Worm (Caenorhabditis elegans) whole organism, L4 larva: ENCODE results near the gene F35G2.1.

Experiments
- T26A8.4 ChIP-seq: fragments of 200-800 bp; sonication (Bioruptor generic); IDR thresholded peaks from 2 replicates; pipeline ENCODE4 v1.3.6; 2022; ENCODE audit warnings: missing genetic modification characterization, missing compliant biosample characterization
- Y48G9A.11 ChIP-seq: fragments of 200-800 bp; sonication (Bioruptor generic); IDR thresholded peaks from 2 replicates; pipeline ENCODE4 v1.3.6; 2022; ENCODE audit warnings: missing genetic modification reagents, missing genetic modification characterization, missing compliant biosample characterization
- Y75B8A.6 ChIP-seq: fragments of 200-800 bp; sonication (Bioruptor generic); IDR thresholded peaks from 2 replicates; pipeline ENCODE4 v1.3.6; 2022; ENCODE audit warnings: missing genetic modification reagents, missing genetic modification characterization, missing compliant biosample characterization
- ZK337.2 ChIP-seq: fragments of 200-800 bp; sonication (Bioruptor generic); IDR thresholded peaks from 2 replicates; pipeline ENCODE4 v1.3.6; 2022; ENCODE audit warnings: missing genetic modification reagents, missing genetic modification characterization, missing compliant biosample characterization
- aha-1 ChIP-seq: fragments of 150-350 bp; peaks from one replicate; lab custom pipeline; 2014; ENCODE audit warnings: missing biosample characterization, missing genetic modification characterization
- ama-1 ChIP-seq: fragments of 150-350 bp; optimal IDR thresholded peaks from 2 replicates; lab custom pipeline; 2014; ENCODE audit warnings: inconsistent platforms, mixed read lengths
- dmd-9 ChIP-seq: fragments of 200-800 bp; sonication (Bioruptor generic); IDR thresholded peaks from 2 replicates; pipeline ENCODE4 v1.3.6; 2022; ENCODE audit warnings: missing genetic modification reagents, missing genetic modification characterization, missing compliant biosample characterization
- duxl-1 ChIP-seq: sonication (generic microtip); optimal IDR thresholded peaks from 2 replicates; lab custom pipeline; 2016; ENCODE audit warnings: mild to moderate bottlenecking, missing genetic modification characterization, moderate library complexity, missing compliant biosample characterization; ENCODE audit not compliant: poor library complexity
- egl-43 ChIP-seq: fragments of 200-800 bp; sonication (Bioruptor generic); IDR thresholded peaks from 2 replicates; pipeline ENCODE4 v1.3.6; 2022; ENCODE audit warnings: missing genetic modification reagents, missing genetic modification characterization, missing compliant biosample characterization
- hif-1 ChIP-seq, 2 experiments: sonication (generic microtip); optimal IDR thresholded peaks; 2 replicates each; lab custom pipeline; 2016 to 2017; ENCODE audit warnings: missing compliant biosample characterization in 2 of 2, missing genetic modification characterization in 2 of 2, missing genetic modification reagents in 2 of 2, missing genotype in 2 of 2, mild to moderate bottlenecking in 1 of 2
- hlh-11 ChIP-seq: fragments of 200-800 bp; sonication (Bioruptor generic); optimal IDR thresholded peaks from 2 replicates; lab custom pipeline; 2018; ENCODE audit warnings: mild to moderate bottlenecking, missing genetic modification characterization, missing compliant biosample characterization
- hmg-1.1 ChIP-seq: fragments of 200-800 bp; sonication (Bioruptor generic); IDR thresholded peaks from 2 replicates; pipeline ENCODE4 v1.3.6; 2022; ENCODE audit warnings: missing genetic modification reagents, missing genetic modification characterization, missing compliant biosample characterization
- jun-1 ChIP-seq: fragments of 150-350 bp; optimal IDR thresholded peaks from 2 replicates; lab custom pipeline; 2014; ENCODE audit warnings: missing biosample characterization, missing genetic modification reagents, missing genetic modification characterization
- lim-7 ChIP-seq: fragments of 200-800 bp; sonication (Bioruptor generic); IDR thresholded peaks from 2 replicates; pipeline ENCODE4 v1.3.6; 2022; ENCODE audit warnings: missing genetic modification characterization, missing compliant biosample characterization
- lin-1 ChIP-seq: fragments of 200-800 bp; sonication (Bioruptor generic); IDR thresholded peaks from 2 replicates; pipeline ENCODE4 v1.3.6; 2022; ENCODE audit warnings: missing genetic modification reagents, missing genetic modification characterization, missing compliant biosample characterization
- lin-15B ChIP-seq: fragments of 150-350 bp; sonication (generic microtip); optimal IDR thresholded peaks from 3 replicates; lab custom pipeline; 2014; ENCODE audit warnings: missing biosample characterization, missing genetic modification characterization
- lin-29 ChIP-seq: fragments of 200-800 bp; sonication (Bioruptor generic); IDR thresholded peaks from 2 replicates; pipeline ENCODE4 v1.3.6; 2022; ENCODE audit warnings: missing genetic modification reagents, missing genetic modification characterization, missing compliant biosample characterization
- lin-38 ChIP-seq: fragments of 200-800 bp; sonication (Bioruptor generic); IDR thresholded peaks from 2 replicates; pipeline ENCODE4 v1.3.6; 2022; ENCODE audit warnings: missing genetic modification reagents, missing genetic modification characterization, missing compliant biosample characterization
- mxl-2 ChIP-seq: fragments of 200-800 bp; sonication (Bioruptor generic); conservative IDR thresholded peaks from 2 replicates; pipeline ENCODE4 v1.3.6; 2022; ENCODE audit warnings: missing genetic modification reagents, missing genetic modification characterization, missing compliant biosample characterization
- nhr-11 ChIP-seq: fragments of 150-350 bp; optimal IDR thresholded peaks from 2 replicates; lab custom pipeline; 2014; ENCODE audit warnings: missing biosample characterization, missing genetic modification characterization
- nhr-237 ChIP-seq: sonication (generic microtip); optimal IDR thresholded peaks from 2 replicates; lab custom pipeline; 2017; ENCODE audit warnings: missing biosample characterization, missing genetic modification characterization
- nhr-25 ChIP-seq: sonication (generic microtip); optimal IDR thresholded peaks from 2 replicates; lab custom pipeline; 2017; ENCODE audit warnings: missing genetic modification characterization, mild to moderate bottlenecking, missing compliant biosample characterization, antibody characterized with exemption, moderate library complexity, borderline replicate concordance; ENCODE audit not compliant: insufficient read depth
- nhr-28 ChIP-seq: fragments of 150-350 bp; optimal IDR thresholded peaks from 2 replicates; lab custom pipeline; 2014; ENCODE audit warnings: missing biosample characterization, missing genetic modification characterization
- nhr-42 ChIP-seq: fragments of 200-800 bp; sonication (Bioruptor generic); IDR thresholded peaks from 2 replicates; pipeline ENCODE4 v1.3.6; 2022; ENCODE audit warnings: missing genetic modification characterization, missing compliant biosample characterization
- nhr-48 ChIP-seq: sonication (generic microtip); optimal IDR thresholded peaks from 2 replicates; lab custom pipeline; 2016; ENCODE audit warnings: mild to moderate bottlenecking, missing genetic modification characterization, missing compliant biosample characterization
- nhr-6 ChIP-seq: fragments of 150-350 bp; optimal IDR thresholded peaks from 2 replicates; lab custom pipeline; 2014; ENCODE audit warnings: missing biosample characterization, missing genetic modification characterization
- nhr-76 ChIP-seq: fragments of 150-350 bp; optimal IDR thresholded peaks from 2 replicates; lab custom pipeline; 2014; ENCODE audit warnings: missing biosample characterization, missing genetic modification characterization
- sdz-12 ChIP-seq: fragments of 200-800 bp; sonication (Bioruptor generic); optimal IDR thresholded peaks from 2 replicates; lab custom pipeline; 2018; ENCODE audit warnings: mild to moderate bottlenecking, missing genetic modification characterization, missing compliant biosample characterization
- snpc-1.2 ChIP-seq: fragments of 200-800 bp; sonication (Bioruptor generic); IDR thresholded peaks from 2 replicates; pipeline ENCODE4 v1.3.6; 2022; ENCODE audit warnings: missing genetic modification reagents, missing genetic modification characterization, missing compliant biosample characterization
- spr-3 ChIP-seq: fragments of 200-800 bp; sonication (Bioruptor generic); optimal IDR thresholded peaks from 2 replicates; lab custom pipeline; 2018; ENCODE audit warnings: mild to moderate bottlenecking, missing genetic modification characterization, missing compliant biosample characterization
- tra-1 ChIP-seq: fragments of 200-800 bp; sonication (Bioruptor generic); IDR thresholded peaks from 2 replicates; pipeline ENCODE4 v1.3.6; 2022; ENCODE audit warnings: missing genetic modification reagents, missing genetic modification characterization, missing compliant biosample characterization
- unc-130 ChIP-seq: sonication (generic microtip); optimal IDR thresholded peaks from 2 replicates; lab custom pipeline; 2016; ENCODE audit warnings: missing genetic modification reagents, missing genetic modification characterization, missing compliant biosample characterization
- unc-39 ChIP-seq: sonication (generic microtip); optimal IDR thresholded peaks from 2 replicates; lab custom pipeline; 2017; ENCODE audit warnings: missing biosample characterization, missing genetic modification characterization
- unc-62 ChIP-seq, 3 experiments: fragments of 150-350 bp in 1 of 3; sonication (generic microtip); optimal IDR thresholded peaks in 2 of 3; peaks in 1 of 3; 1 replicate in 1 of 3; 2 replicates in 2 of 3; lab custom pipeline; 2014 to 2017; ENCODE audit warnings: missing biosample characterization in 3 of 3, missing genetic modification characterization in 3 of 3, missing genetic modification reagents in 3 of 3, missing genotype in 1 of 3
- zfp-2 ChIP-seq: sonication (generic microtip); optimal IDR thresholded peaks from 2 replicates; lab custom pipeline; 2016; ENCODE audit warnings: mild to moderate bottlenecking, missing genetic modification characterization, missing compliant biosample characterization
- ztf-11 ChIP-seq: fragments of 150-350 bp; optimal IDR thresholded peaks from 2 replicates; lab custom pipeline; 2014; ENCODE audit warnings: missing biosample characterization, missing genetic modification characterization

Gene F35G2.1

ce11 chrIV:12212814-12213213 is 9.8 kb downstream of the F35G2.1 start:
- TF ChIP-seq duxl-1 (tag; lab: Kevin White, UChicago) (no peak), lim-7 (GFP tag; lab: Robert Waterston, UW) (no peak), snpc-1.2 (GFP tag; lab: Robert Waterston, UW) (no peak), nhr-6 (tag; lab: Kevin White, UChicago) (no peak), sdz-12 (no peak), spr-3 (GFP tag; lab: Kevin White, UChicago) (no peak), Y48G9A.11 (no peak), lin-15B (tag; lab: Kevin White, UChicago) (no peak), T26A8.4 (GFP tag; lab: Robert Waterston, UW) (peak; percentile 48; the same call in 1 of the 2 replicates), unc-130 (no peak), lin-29 (GFP tag; lab: Robert Waterston, UW) (no peak), aha-1 (tag; lab: Kevin White, UChicago) (peak; percentile 84), Y75B8A.6 (GFP tag; lab: Robert Waterston, UW) (no peak)

- peak; percentile 5 for TF ChIP-seq ama-1 (lab: Kevin White, UChicago)
- TF ChIP-seq unc-62 (GFP tag; optimal IDR thresholded peaks at IDR 0.05 in 1 of 2; lab: Kevin White, UChicago) = peak in 1 of 2 experiments; percentile 89
- no peak for TF ChIP-seq unc-62 (tag; optimal IDR thresholded peaks at IDR 0.05; lab: Kevin White, UChicago)
- TF ChIP-seq hif-1 (tag; optimal IDR thresholded peaks at IDR 0.05; lab: Kevin White, UChicago) = peak in 1 of 2 experiments; percentile 9
- TF ChIP-seq egl-43 (GFP tag; lab: Robert Waterston, UW) = peak; percentile 60; the same call in 1 of the 2 replicates
- no peak for TF ChIP-seq tra-1 (GFP tag; lab: Robert Waterston, UW)
- TF ChIP-seq hlh-11 (tag; lab: Kevin White, UChicago) = peak; percentile 42
- no peak for TF ChIP-seq nhr-11 (tag; lab: Kevin White, UChicago)
- no peak for TF ChIP-seq ztf-11 (tag; lab: Kevin White, UChicago)
Measured at ce11 chrIV:12215762-12216295, 12.8 kb downstream of the F35G2.1 start, which contains the start of gene phy-2. TSS of gene phy-2 (minus strand) at chrIV:12215987.

DNA sequence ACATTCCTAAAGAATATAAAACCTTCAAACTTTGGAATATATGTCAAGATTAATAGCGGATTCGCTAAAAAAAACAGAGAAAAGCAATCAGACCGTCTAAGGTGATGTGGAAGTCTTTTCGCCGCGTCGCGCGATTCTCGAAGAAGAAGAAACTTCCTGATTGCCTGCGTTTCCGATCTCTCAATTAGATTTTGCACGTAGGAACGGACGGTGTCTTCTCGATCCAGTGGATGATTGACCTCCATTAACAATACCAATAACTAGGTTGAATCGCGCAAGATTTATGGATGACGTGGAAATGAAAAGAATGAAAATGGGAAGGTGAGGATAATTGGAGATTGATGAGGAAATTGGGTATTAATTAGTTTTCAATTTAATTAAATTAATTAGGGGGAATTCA is 14.1 kb downstream of the F35G2.1 start:
- TF ChIP-seq hmg-1.1 (no peak), hlh-11 (tag; lab: Kevin White, UChicago) (peak; percentile 8), nhr-25 (tag; lab: Kevin White, UChicago) (peak; percentile 58), sdz-12 (no peak), T26A8.4 (GFP tag; lab: Robert Waterston, UW) (0 out of 2 replicates have a peak, but pooled peaks have one; percentile 34), mxl-2 (GFP tag; lab: Robert Waterston, UW) (no peak), unc-62 (GFP tag; optimal IDR thresholded peaks at IDR 0.05 in 1 of 2; lab: Kevin White, UChicago) (peak in 1 of 2 experiments; percentile 80), unc-62 (tag; optimal IDR thresholded peaks at IDR 0.05; lab: Kevin White, UChicago) (no peak), nhr-28 (tag; lab: Kevin White, UChicago) (peak; percentile 22), nhr-42 (GFP tag; lab: Robert Waterston, UW) (no peak), dmd-9 (GFP tag; lab: Robert Waterston, UW) (no peak), ama-1 (lab: Kevin White, UChicago) (peak; percentile 63), nhr-237 (tag; lab: Kevin White, UChicago) (no peak)

- TF ChIP-seq nhr-48 (tag; lab: Kevin White, UChicago) (no peak), nhr-76 (tag; lab: Kevin White, UChicago) (no peak), zfp-2 (no peak), ZK337.2 (no peak), lin-1 (GFP tag; lab: Robert Waterston, UW) (no peak), aha-1 (tag; lab: Kevin White, UChicago) (peak; percentile 54), jun-1 (tag; lab: Kevin White, UChicago) (no peak), hif-1 (tag; optimal IDR thresholded peaks at IDR 0.05; lab: Kevin White, UChicago) (peak; percentile 37 to 95), lin-38 (GFP tag; lab: Robert Waterston, UW) (no peak), unc-39 (tag; lab: Kevin White, UChicago) (no peak)
- TF ChIP-seq, all 104 proteins: peak for 2
Measured at ce11 chrIV:12218253-12218652, 15.2 kb downstream of the F35G2.1 start.
